Worm (Caenorhabditis elegans): ENCODE results near the gene F13H8.6.
A peak's percentile ranks its signal among the peaks of the same experiment; 100 is the strongest.

Gene F13H8.6

ce11 chrII:6248503-6248902 lies 38.3 kb downstream of the F13H8.6 start (continued):
- TF ChIP-seq ztf-26 (tag; optimal IDR thresholded peaks at IDR 0.05) (peak; percentile 58), D2030.7 (GFP tag; IDR thresholded peaks at IDR 0.05) (peak; percentile 41; the same call in 1 of the 2 replicates), snpc-4 (GFP tag; optimal IDR thresholded peaks at IDR 0.05) (no peak), snpc-4 (tag; optimal IDR thresholded peaks at IDR 0.05) (peak in 3 of 4 experiments; percentile 25 to 52 (median 44)), ets-4 (GFP tag; optimal IDR thresholded peaks at IDR 0.05) (no peak), attf-5 (GFP tag; optimal IDR thresholded peaks at IDR 0.05) (peak; percentile 68), F57A8.1 (GFP tag; optimal IDR thresholded peaks at IDR 0.05) (no peak), F52B5.7 (tag; optimal IDR thresholded peaks at IDR 0.05) (peak; percentile 17), rcor-1 (GFP tag; IDR thresholded peaks at IDR 0.05) (peak; percentile 51; the same call in 1 of the 2 replicates), F23B12.7 (tag; optimal IDR thresholded peaks at IDR 0.05; ENCODE audit: insufficient read depth) (peak; percentile 95), him-1 (tag; optimal IDR thresholded peaks at IDR 0.05) (no peak), hrde-1 (tag; optimal IDR thresholded peaks at IDR 0.05; ENCODE audit: borderline replicate concordance) (peak; percentile 43), let-526 (GFP tag; IDR thresholded peaks at IDR 0.05) (no peak), F37B4.10 (GFP tag; IDR thresholded peaks at IDR 0.05) (no peak), unc-130 (GFP tag; optimal IDR thresholded peaks at IDR 0.05) (peak; percentile 1), pbrm-1 (GFP tag; IDR thresholded peaks at IDR 0.05) (peak; percentile 16; the same call in 1 of the 2 replicates), lin-26 (GFP tag; IDR thresholded peaks at IDR 0.05) (peak; percentile 80), ztf-18 (tag; optimal IDR thresholded peaks at IDR 0.05) (peak; percentile 68), somi-1 (GFP tag; optimal IDR thresholded peaks at IDR 0.05) (no peak), unc-62 (GFP tag; optimal IDR thresholded peaks at IDR 0.05) (no peak), K12H6.12 (tag; optimal IDR thresholded peaks at IDR 0.05) (no peak), tbp1 (GFP tag; optimal IDR thresholded peaks at IDR 0.05) (peak; percentile 92), ZK185.1 (tag; optimal IDR thresholded peaks at IDR 0.05; ENCODE audit: poor library complexity, severe bottlenecking) (peak; percentile 76), mxl-1 (tag; optimal IDR thresholded peaks at IDR 0.05) (no peak), F49E8.2 (tag; optimal IDR thresholded peaks at IDR 0.05; ENCODE audit: insufficient read depth) (peak; percentile 82), Y95B8A.8 (GFP tag; IDR thresholded peaks at IDR 0.05) (no peak), lin-35 (GFP tag; optimal IDR thresholded peaks at IDR 0.05) (peak in 1 of 3 experiments; percentile 30), madf-8 (GFP tag; conservative IDR thresholded peaks at IDR 0.05) (0 out of 2 replicates have a peak, but pooled peaks have one; percentile 3), C06A6.2 (GFP tag; conservative IDR thresholded peaks at IDR 0.05) (0 out of 2 replicates have a peak, but pooled peaks have one; percentile 20), rec-8 (tag; optimal IDR thresholded peaks at IDR 0.05) (peak; percentile 47 to 49), atf-7 (tag; optimal IDR thresholded peaks at IDR 0.05) (peak; percentile 40), egrh-3 (GFP tag; IDR thresholded peaks at IDR 0.05) (peak; percentile 17; the same call in 1 of the 2 replicates), athp-1 (tag; optimal IDR thresholded peaks at IDR 0.05) (peak; percentile 61), repo-1 (tag; optimal IDR thresholded peaks at IDR 0.05) (peak; percentile 71), snpc-3.4 (tag; optimal IDR thresholded peaks at IDR 0.05) (peak; percentile 56), B0336.3 (GFP tag; IDR thresholded peaks at IDR 0.05) (0 out of 2 replicates have a peak, but pooled peaks have one; percentile 13)

DNA sequence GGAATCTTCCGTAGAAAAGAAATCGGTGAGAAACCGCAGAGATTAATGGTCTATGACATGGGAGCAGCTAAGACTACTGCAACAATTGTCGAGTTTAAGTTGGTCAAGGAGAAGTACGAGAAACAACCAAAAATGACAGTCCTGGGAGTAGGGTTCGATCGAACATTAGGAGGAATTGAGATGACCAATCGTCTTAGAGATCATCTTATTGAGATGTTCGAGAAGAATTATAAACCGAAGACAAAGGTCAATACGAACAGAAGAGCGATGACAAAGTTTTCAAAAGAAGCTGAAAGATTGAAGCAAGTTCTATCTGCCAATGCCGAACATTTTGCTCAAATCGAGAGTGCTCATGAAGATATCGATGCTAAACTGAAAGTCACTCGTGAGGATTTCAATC lies 38.7 kb downstream of the F13H8.6 start:
- TF ChIP-seq B0261.1 (tag; optimal IDR thresholded peaks at IDR 0.05) (peak; percentile 0), pha-4 (tag; optimal IDR thresholded peaks at IDR 0.05) (no peak)
